Fruit fly (Drosophila melanogaster) S2 (cell line): Measurements from ENCODE around the gene EMC3.

Experiments used
- CG8478 ChIP-seq: fragments of >200 bp; optimal IDR thresholded peaks from 2 replicates; lab custom pipeline; 2018
- CTCF ChIP-seq, 2 experiments: fragments of >200 bp; optimal IDR thresholded peaks; 2 replicates each; lab custom pipeline; 2018

DNA sequence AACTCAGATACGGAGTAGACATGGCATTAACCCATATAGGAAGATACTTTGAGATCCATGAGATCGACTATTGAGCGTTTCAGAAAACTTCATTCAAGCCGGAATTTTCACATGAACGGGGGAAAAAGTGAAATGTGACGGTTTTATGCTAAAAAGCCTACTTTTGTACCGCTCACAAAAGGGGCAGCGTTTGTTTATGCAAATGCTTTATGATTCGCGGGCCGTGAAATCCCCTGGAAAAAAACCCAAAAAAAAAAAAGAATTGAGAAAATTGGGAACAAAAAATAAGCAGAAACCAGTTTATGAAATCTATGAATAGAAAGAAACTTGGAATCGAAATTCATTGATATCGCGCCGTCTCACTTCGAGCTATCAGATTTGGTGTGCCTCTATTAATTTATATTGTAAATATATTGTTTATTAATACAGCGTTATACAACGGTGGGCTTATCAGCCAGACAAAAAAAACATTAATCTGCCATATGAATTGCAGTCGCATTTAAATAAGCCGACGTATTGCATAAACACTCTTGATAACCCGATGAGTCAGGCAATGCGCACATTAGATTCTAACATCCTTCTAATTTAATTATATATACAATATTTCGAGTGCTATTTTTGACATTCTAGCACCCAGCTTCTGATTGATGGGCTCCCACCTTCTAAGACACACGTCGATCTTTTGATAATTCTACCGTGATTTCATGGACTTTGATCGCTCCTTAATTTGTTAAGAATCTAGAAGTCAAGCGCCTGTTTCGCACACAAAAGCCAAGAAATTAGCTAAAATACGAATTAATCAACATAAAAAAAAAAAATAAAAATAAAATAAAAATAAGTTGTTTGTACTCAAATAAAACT, 17.6 kb upstream of the EMC3 start:
- TF ChIP-seq CTCF (optimal IDR thresholded peaks at IDR 0.05; lab: Kevin White, UChicago): no peak
- no peak for TF ChIP-seq CG8478 (lab: Kevin White, UChicago)
